Worm (Caenorhabditis elegans) whole organism, young adult: ENCODE results near the gene hpo-10.

Experiments used
- D2030.7 ChIP-seq: fragments of 200-800 bp; sonication (Bioruptor generic); IDR thresholded peaks from 2 replicates; pipeline ENCODE4 v1.3.6; 2022; ENCODE audit warnings: missing genetic modification reagents, missing genetic modification characterization, missing compliant biosample characterization
- F22D6.2 ChIP-seq: sonication (generic microtip); optimal IDR thresholded peaks from 2 replicates; lab custom pipeline; 2016; ENCODE audit warnings: mild to moderate bottlenecking, missing genetic modification characterization, missing compliant biosample characterization
- F33H1.4 ChIP-seq: fragments of 200-800 bp; sonication (Bioruptor generic); IDR thresholded peaks from 2 replicates; pipeline ENCODE4 v1.3.6; 2022; ENCODE audit warnings: missing genetic modification reagents, missing genetic modification characterization, missing compliant biosample characterization
- F39B2.1 ChIP-seq: fragments of 200-800 bp; sonication (Bioruptor generic); IDR thresholded peaks from 2 replicates; pipeline ENCODE4 v1.3.6; 2022; ENCODE audit warnings: missing genetic modification reagents, missing genetic modification characterization, missing compliant biosample characterization
- F49E8.2 ChIP-seq: sonication (generic microtip); optimal IDR thresholded peaks from 3 replicates; lab custom pipeline; 2017; ENCODE audit warnings: missing genetic modification characterization, mild to moderate bottlenecking, missing compliant biosample characterization, antibody characterized with exemption, moderate library complexity; ENCODE audit not compliant: insufficient read depth
- F55B11.4 ChIP-seq: sonication (generic microtip); optimal IDR thresholded peaks from 2 replicates; lab custom pipeline; 2016; ENCODE audit warnings: missing compliant biosample characterization, missing genetic modification characterization, borderline replicate concordance; ENCODE audit not compliant: insufficient read depth
- F57A8.1 ChIP-seq: fragments of 200-800 bp; sonication (Bioruptor generic); optimal IDR thresholded peaks from 2 replicates; lab custom pipeline; 2018; ENCODE audit warnings: mild to moderate bottlenecking, missing genetic modification characterization, moderate library complexity, missing compliant biosample characterization
- aptf-3 ChIP-seq: fragments of 200-800 bp; sonication (Bioruptor generic); IDR thresholded peaks from 2 replicates; pipeline ENCODE4 v1.3.6; 2022; ENCODE audit warnings: missing genetic modification characterization, missing compliant biosample characterization
- atf-7 ChIP-seq: sonication (generic microtip); optimal IDR thresholded peaks from 2 replicates; lab custom pipeline; 2017; ENCODE audit warnings: mild to moderate bottlenecking, missing genetic modification characterization, missing compliant biosample characterization
- ceh-27 ChIP-seq: fragments of 200-800 bp; sonication (Bioruptor generic); optimal IDR thresholded peaks from 2 replicates; lab custom pipeline; 2018; ENCODE audit warnings: mild to moderate bottlenecking, missing genetic modification characterization, moderate library complexity, missing compliant biosample characterization
- ceh-79 ChIP-seq: sonication (generic microtip); optimal IDR thresholded peaks from 2 replicates; lab custom pipeline; 2017; ENCODE audit warnings: mild to moderate bottlenecking, missing genetic modification characterization, missing compliant biosample characterization
- die-1 ChIP-seq: sonication (generic microtip); optimal IDR thresholded peaks from 2 replicates; lab custom pipeline; 2016; ENCODE audit warnings: missing genotype, mild to moderate bottlenecking, missing genetic modification characterization, missing compliant biosample characterization
- egl-18 ChIP-seq: fragments of 200-800 bp; sonication (Bioruptor generic); IDR thresholded peaks from 2 replicates; pipeline ENCODE4 v1.3.6; 2022; ENCODE audit warnings: missing genetic modification reagents, missing genetic modification characterization, missing compliant biosample characterization
- ekl-4 ChIP-seq: fragments of 200-800 bp; sonication (Bioruptor generic); IDR thresholded peaks from 2 replicates; pipeline ENCODE4 v1.3.6; 2022; ENCODE audit warnings: missing genetic modification reagents, missing genetic modification characterization, missing compliant biosample characterization
- fkh-3 ChIP-seq: sonication (generic microtip); optimal IDR thresholded peaks from 2 replicates; lab custom pipeline; 2016; ENCODE audit warnings: mild to moderate bottlenecking, missing genetic modification characterization, missing compliant biosample characterization
- gei-17 ChIP-seq: fragments of 200-800 bp; sonication (Bioruptor generic); optimal IDR thresholded peaks from 2 replicates; lab custom pipeline; 2018; ENCODE audit warnings: mild to moderate bottlenecking, missing genetic modification characterization, missing compliant biosample characterization
- hmg-1.2 ChIP-seq: fragments of 200-800 bp; sonication (Bioruptor generic); IDR thresholded peaks from 2 replicates; pipeline ENCODE4 v1.3.6; 2022; ENCODE audit warnings: missing genetic modification reagents, missing genetic modification characterization, missing compliant biosample characterization
- lag-1 ChIP-seq: fragments of 200-800 bp; sonication (Bioruptor generic); IDR thresholded peaks from 2 replicates; pipeline ENCODE4 v1.3.6; 2022; ENCODE audit warnings: missing genetic modification reagents, missing genetic modification characterization, missing compliant biosample characterization
- let-607 ChIP-seq, 2 experiments: fragments of 200-800 bp in 1 of 2; sonication (Bioruptor generic) in 1 of 2; sonication (generic microtip) in 1 of 2; optimal IDR thresholded peaks; 2 replicates each; lab custom pipeline; 2016 to 2018; ENCODE audit warnings: mild to moderate bottlenecking in 2 of 2, missing compliant biosample characterization in 2 of 2, missing genetic modification characterization in 2 of 2, moderate library complexity in 2 of 2, missing genotype in 1 of 2
- lin-26 ChIP-seq: fragments of 200-800 bp; sonication (Bioruptor generic); IDR thresholded peaks from 2 replicates; pipeline ENCODE4 v1.3.6; 2022; ENCODE audit warnings: missing genetic modification reagents, missing genetic modification characterization, missing compliant biosample characterization
- lin-35 ChIP-seq, 3 experiments: fragments of 150-350 bp in 2 of 3; sonication (generic microtip) in 1 of 3; optimal IDR thresholded peaks; 2 replicates each; lab custom pipeline; 2014 to 2018; ENCODE audit warnings: missing biosample characterization in 3 of 3, missing genetic modification characterization in 3 of 3, missing genetic modification reagents in 3 of 3
- lin-40 ChIP-seq: sonication (generic microtip); optimal IDR thresholded peaks from 2 replicates; lab custom pipeline; 2016; ENCODE audit warnings: missing genetic modification characterization, mild to moderate bottlenecking, missing compliant biosample characterization, missing genotype, missing genetic modification reagents
- madf-3 ChIP-seq: fragments of 200-800 bp; sonication (Bioruptor generic); IDR thresholded peaks from 2 replicates; pipeline ENCODE4 v1.3.6; 2022; ENCODE audit warnings: missing genetic modification reagents, missing genetic modification characterization, missing compliant biosample characterization
- madf-6 ChIP-seq: fragments of 200-800 bp; sonication (Bioruptor generic); IDR thresholded peaks from 2 replicates; pipeline ENCODE4 v1.3.6; 2022; ENCODE audit warnings: missing genetic modification reagents, missing genetic modification characterization, missing compliant biosample characterization
- mcd-1 ChIP-seq: fragments of 200-800 bp; sonication (Bioruptor generic); IDR thresholded peaks from 2 replicates; pipeline ENCODE4 v1.3.6; 2022; ENCODE audit warnings: missing genetic modification reagents, missing genetic modification characterization, missing compliant biosample characterization
- mel-28 ChIP-seq: sonication (generic microtip); optimal IDR thresholded peaks from 2 replicates; lab custom pipeline; 2016; ENCODE audit warnings: borderline replicate concordance, mild to moderate bottlenecking, missing genetic modification characterization, missing compliant biosample characterization
- nhr-120 ChIP-seq: fragments of 200-800 bp; sonication (Bioruptor generic); IDR thresholded peaks from 2 replicates; pipeline ENCODE4 v1.3.6; 2022; ENCODE audit warnings: missing genetic modification characterization, missing compliant biosample characterization
- rcor-1 ChIP-seq: fragments of 200-800 bp; sonication (Bioruptor generic); IDR thresholded peaks from 2 replicates; pipeline ENCODE4 v1.3.6; 2022; ENCODE audit warnings: missing genetic modification reagents, missing genetic modification characterization, missing compliant biosample characterization
- repo-1 ChIP-seq: sonication (generic microtip); optimal IDR thresholded peaks from 2 replicates; lab custom pipeline; 2017; ENCODE audit warnings: mild to moderate bottlenecking, missing genetic modification characterization, missing compliant biosample characterization
- sdz-38 ChIP-seq: sonication (generic microtip); optimal IDR thresholded peaks from 2 replicates; lab custom pipeline; 2016; ENCODE audit warnings: missing genotype, missing genetic modification characterization, missing compliant biosample characterization
- sea-2 ChIP-seq: fragments of 200-800 bp; sonication (Bioruptor generic); IDR thresholded peaks from 2 replicates; pipeline ENCODE4 v1.3.6; 2022; ENCODE audit warnings: missing genetic modification characterization, missing compliant biosample characterization
- snpc-1.1 ChIP-seq: sonication (generic microtip); optimal IDR thresholded peaks from 2 replicates; lab custom pipeline; 2017; ENCODE audit warnings: missing genetic modification characterization, mild to moderate bottlenecking, missing compliant biosample characterization, antibody characterized with exemption, moderate library complexity, missing genotype, missing genetic modification reagents; ENCODE audit not compliant: insufficient read depth
- tbx-9 ChIP-seq: sonication (generic microtip); optimal IDR thresholded peaks from 2 replicates; lab custom pipeline; 2016; ENCODE audit warnings: borderline replicate concordance, missing genetic modification characterization, inconsistent platforms, missing compliant biosample characterization
- unc-130 ChIP-seq: sonication (generic microtip); optimal IDR thresholded peaks from 2 replicates; lab custom pipeline; 2016; ENCODE audit warnings: missing genetic modification reagents, missing genetic modification characterization, missing compliant biosample characterization
- unc-62 ChIP-seq: fragments of 150-350 bp; optimal IDR thresholded peaks from 2 replicates; lab custom pipeline; 2014; ENCODE audit warnings: missing biosample characterization, missing genetic modification reagents, missing genetic modification characterization
- zim-3 ChIP-seq: sonication (generic microtip); optimal IDR thresholded peaks from 2 replicates; lab custom pipeline; 2017; ENCODE audit warnings: mild to moderate bottlenecking, missing genetic modification characterization, moderate library complexity, missing compliant biosample characterization
- ztf-22 ChIP-seq: fragments of 200-800 bp; sonication (Bioruptor generic); optimal IDR thresholded peaks from 2 replicates; lab custom pipeline; 2018; ENCODE audit warnings: mild to moderate bottlenecking, missing genetic modification characterization, moderate library complexity, missing compliant biosample characterization
- ztf-25 ChIP-seq: fragments of 200-800 bp; sonication (Bioruptor generic); IDR thresholded peaks from 2 replicates; pipeline ENCODE4 v1.3.6; 2022; ENCODE audit warnings: missing genetic modification reagents, missing genetic modification characterization, missing compliant biosample characterization
- ztf-26 ChIP-seq: sonication (generic microtip); optimal IDR thresholded peaks from 2 replicates; lab custom pipeline; 2017; ENCODE audit warnings: missing genetic modification characterization, missing compliant biosample characterization
- ztf-6 ChIP-seq: fragments of 200-800 bp; sonication (Bioruptor generic); IDR thresholded peaks from 2 replicates; pipeline ENCODE4 v1.3.6; 2022; ENCODE audit warnings: missing genetic modification reagents, missing genetic modification characterization, missing compliant biosample characterization

hpo-10 gene

ce11 chrIII:5855637-5856179 lies 23.6 kb upstream of the hpo-10 start, which contains the start of the genes cct-6 and alh-9 (continued):
- no peak for TF ChIP-seq F39B2.1 (GFP tag; lab: Robert Waterston, UW)
- no peak for TF ChIP-seq F57A8.1 (GFP tag; lab: Kevin White, UChicago)
- no peak for TF ChIP-seq egl-18 (GFP tag; lab: Robert Waterston, UW)
- TF ChIP-seq mcd-1 (GFP tag; lab: Robert Waterston, UW) = peak; percentile 58
- TF ChIP-seq unc-130 (GFP tag; lab: Kevin White, UChicago) = no peak
- TF ChIP-seq madf-3 = no peak
- TF ChIP-seq ceh-79 (tag; lab: Kevin White, UChicago) = no peak
- peak; percentile 23; the same call in 1 of the 2 replicates for TF ChIP-seq ekl-4
- TF ChIP-seq mel-28 = no peak
- TF ChIP-seq unc-62 = no peak
- TF ChIP-seq atf-7 (tag; lab: Kevin White, UChicago) = no peak
- TF ChIP-seq F49E8.2 (tag; lab: Kevin White, UChicago) = no peak
- no peak for TF ChIP-seq lin-26 (GFP tag; lab: Robert Waterston, UW)
- TF ChIP-seq hmg-1.2 (GFP tag; lab: Robert Waterston, UW) = peak; percentile 37; the same call in 1 of the 2 replicates
- no peak for TF ChIP-seq D2030.7 (GFP tag; lab: Robert Waterston, UW)
- TF ChIP-seq lin-35 (GFP tag; optimal IDR thresholded peaks at IDR 0.05; lab: Kevin White, UChicago) = peak in 1 of 3 experiments; percentile 91
- peak; percentile 93 for TF ChIP-seq F33H1.4 (GFP tag; lab: Robert Waterston, UW)
- no peak for TF ChIP-seq ztf-6 (GFP tag; lab: Robert Waterston, UW)
- TF ChIP-seq let-607 (tag; optimal IDR thresholded peaks at IDR 0.05; lab: Kevin White, UChicago) = no peak
- no peak for TF ChIP-seq sdz-38 (tag; lab: Kevin White, UChicago)
- TF ChIP-seq F22D6.2 = no peak
- TF ChIP-seq fkh-3 (tag; lab: Kevin White, UChicago) = no peak
- TF ChIP-seq aptf-3 = no peak
- no peak for TF ChIP-seq tbx-9 (tag; lab: Kevin White, UChicago)
- TF ChIP-seq ztf-25 (GFP tag; lab: Robert Waterston, UW) = no peak
- TF ChIP-seq ztf-22 (GFP tag; lab: Kevin White, UChicago) = no peak
- TF ChIP-seq die-1 (tag; lab: Kevin White, UChicago) = no peak
- no peak for TF ChIP-seq ztf-26
- TF ChIP-seq F55B11.4 = no peak
- TF ChIP-seq zim-3 (tag; lab: Kevin White, UChicago) = no peak
- no peak for TF ChIP-seq snpc-1.1 (tag; lab: Kevin White, UChicago)
- TF ChIP-seq ceh-27 = peak; percentile 35
- peak; percentile 62; the same call in 1 of the 2 replicates for TF ChIP-seq madf-6
- no peak for TF ChIP-seq lag-1 (GFP tag; lab: Robert Waterston, UW)
- peak; percentile 31 for TF ChIP-seq lin-40 (tag; lab: Kevin White, UChicago)
- no peak for TF ChIP-seq sea-2 (GFP tag; lab: Robert Waterston, UW)
- no peak for TF ChIP-seq gei-17 (GFP tag; lab: Kevin White, UChicago)
- no peak for TF ChIP-seq rcor-1 (GFP tag; lab: Robert Waterston, UW)
- TF ChIP-seq nhr-120 (GFP tag; lab: Robert Waterston, UW) = no peak
- no peak for TF ChIP-seq repo-1
